Fruit fly (Drosophila melanogaster) Kc167 (cell line): ENCODE data around the gene CG33688.

Experiments
- Sin3A ChIP-seq: fragments of >200 bp; optimal IDR thresholded peaks from 2 replicates; lab custom pipeline; 2018; ENCODE audit warnings: missing external identifiers
- h ChIP-seq: fragments of >200 bp; optimal IDR thresholded peaks from 3 replicates; lab custom pipeline; 2018; ENCODE audit warnings: missing external identifiers

DNA sequence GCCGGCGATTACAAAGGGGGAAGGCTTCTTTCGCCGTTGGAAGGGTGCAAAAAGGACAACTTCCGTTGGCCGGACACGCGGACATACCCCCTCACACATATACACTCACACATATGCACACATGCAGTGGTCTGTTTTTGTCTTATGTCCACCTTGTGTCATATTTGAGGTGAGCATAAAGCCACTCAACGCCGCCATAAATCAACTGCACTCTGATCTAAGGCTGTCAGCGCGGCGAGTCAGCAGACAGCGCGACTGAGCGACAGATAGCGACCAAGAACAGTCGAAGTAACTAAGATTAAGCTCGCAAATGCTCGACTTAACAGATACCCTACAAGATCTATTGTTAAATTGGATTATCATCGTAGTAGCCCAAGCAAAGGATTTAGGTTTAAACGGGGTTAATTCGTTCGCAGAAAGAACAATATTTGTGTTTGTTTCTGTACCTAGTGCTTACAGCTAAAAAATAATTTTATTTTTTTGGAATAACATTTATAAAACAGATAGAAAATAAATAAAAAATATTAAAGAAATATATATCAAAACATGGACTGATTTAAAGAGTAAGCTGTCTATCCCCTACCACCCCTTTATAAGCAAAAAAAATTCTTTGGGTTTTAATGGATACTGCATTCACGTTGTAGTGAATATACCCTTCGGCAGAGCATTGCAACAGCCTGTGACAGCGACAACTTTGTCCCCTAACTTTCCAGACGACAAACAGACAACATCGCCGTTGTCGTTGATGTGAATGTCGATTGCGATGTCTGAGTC, 10.0 kb downstream of the CG33688 start:
- TF ChIP-seq Sin3A (no peak), h (lab: Kevin White, UChicago) (no peak)
